Worm (Caenorhabditis elegans) whole organism, L4 larva: ENCODE data around the gene miz-1.
A peak's percentile ranks its signal among the peaks of the same experiment; 100 is the strongest.

Experiments
- F49E8.2 ChIP-seq: sonication (generic microtip); optimal IDR thresholded peaks from 2 replicates; lab custom pipeline; 2016; ENCODE audit warnings: missing compliant biosample characterization, mild to moderate bottlenecking, missing genetic modification characterization, borderline replicate concordance
- Y48G9A.11 ChIP-seq: fragments of 200-800 bp; sonication (Bioruptor generic); IDR thresholded peaks from 2 replicates; pipeline ENCODE4 v1.3.6; 2022; ENCODE audit warnings: missing genetic modification reagents, missing genetic modification characterization, missing compliant biosample characterization
- Y75B8A.6 ChIP-seq: fragments of 200-800 bp; sonication (Bioruptor generic); IDR thresholded peaks from 2 replicates; pipeline ENCODE4 v1.3.6; 2022; ENCODE audit warnings: missing genetic modification reagents, missing genetic modification characterization, missing compliant biosample characterization
- ZK546.5 ChIP-seq, 2 experiments: sonication (generic microtip); optimal IDR thresholded peaks; 2 replicates each; lab custom pipeline; 2017; ENCODE audit warnings: missing biosample characterization in 2 of 2, missing genetic modification characterization in 2 of 2
- aly-2 ChIP-seq: sonication (generic microtip); optimal IDR thresholded peaks from 2 replicates; lab custom pipeline; 2018; ENCODE audit warnings: missing biosample characterization, missing genetic modification characterization
- ama-1 ChIP-seq: fragments of 150-350 bp; optimal IDR thresholded peaks from 2 replicates; lab custom pipeline; 2014; ENCODE audit warnings: inconsistent platforms, mixed read lengths
- ceh-28 ChIP-seq: fragments of 150-350 bp; optimal IDR thresholded peaks from 2 replicates; lab custom pipeline; 2014; ENCODE audit warnings: missing biosample characterization, missing genetic modification reagents, missing genetic modification characterization
- ceh-44 ChIP-seq: fragments of 200-800 bp; sonication (Bioruptor generic); IDR thresholded peaks from 2 replicates; pipeline ENCODE4 v1.3.6; 2022; ENCODE audit warnings: missing genetic modification reagents, missing genetic modification characterization, missing compliant biosample characterization
- daf-16 ChIP-seq, 3 experiments: sonication (generic microtip); optimal IDR thresholded peaks; 2 replicates each; lab custom pipeline; 2016 to 2017; ENCODE audit warnings: missing genetic modification characterization in 3 of 3, missing genetic modification reagents in 3 of 3, mild to moderate bottlenecking in 2 of 3, missing compliant biosample characterization in 2 of 3, missing biosample characterization in 1 of 3, moderate library complexity in 1 of 3
- daf-19 ChIP-seq: fragments of 200-800 bp; sonication (Bioruptor generic); conservative IDR thresholded peaks from 2 replicates; pipeline ENCODE4 v1.3.6; 2022; ENCODE audit warnings: missing genetic modification characterization, missing compliant biosample characterization
- dmd-6 ChIP-seq: fragments of 200-800 bp; sonication (Bioruptor generic); IDR thresholded peaks from 2 replicates; pipeline ENCODE4 v1.3.6; 2022; ENCODE audit warnings: missing genetic modification reagents, missing genetic modification characterization, missing compliant biosample characterization
- dmd-8 ChIP-seq: fragments of 200-800 bp; sonication (Bioruptor generic); IDR thresholded peaks from 2 replicates; pipeline ENCODE4 v1.3.6; 2022; ENCODE audit warnings: missing genetic modification characterization, missing compliant biosample characterization
- dmd-9 ChIP-seq: fragments of 200-800 bp; sonication (Bioruptor generic); IDR thresholded peaks from 2 replicates; pipeline ENCODE4 v1.3.6; 2022; ENCODE audit warnings: missing genetic modification reagents, missing genetic modification characterization, missing compliant biosample characterization
- dve-1 ChIP-seq: sonication (generic microtip); optimal IDR thresholded peaks from 2 replicates; lab custom pipeline; 2017; ENCODE audit warnings: antibody characterized with exemption, mild to moderate bottlenecking, missing genetic modification characterization, missing compliant biosample characterization; ENCODE audit not compliant: insufficient read depth
- hif-1 ChIP-seq, 2 experiments: sonication (generic microtip); optimal IDR thresholded peaks; 2 replicates each; lab custom pipeline; 2016 to 2017; ENCODE audit warnings: missing compliant biosample characterization in 2 of 2, missing genetic modification characterization in 2 of 2, missing genetic modification reagents in 2 of 2, missing genotype in 2 of 2, mild to moderate bottlenecking in 1 of 2
- hlh-11 ChIP-seq: fragments of 200-800 bp; sonication (Bioruptor generic); optimal IDR thresholded peaks from 2 replicates; lab custom pipeline; 2018; ENCODE audit warnings: mild to moderate bottlenecking, missing genetic modification characterization, missing compliant biosample characterization
- hlh-30 ChIP-seq: sonication (generic microtip); optimal IDR thresholded peaks from 2 replicates; lab custom pipeline; 2017; ENCODE audit warnings: antibody characterized with exemption, mild to moderate bottlenecking, missing genetic modification characterization, missing compliant biosample characterization; ENCODE audit not compliant: insufficient read depth
- lim-7 ChIP-seq: fragments of 200-800 bp; sonication (Bioruptor generic); IDR thresholded peaks from 2 replicates; pipeline ENCODE4 v1.3.6; 2022; ENCODE audit warnings: missing genetic modification characterization, missing compliant biosample characterization
- lin-1 ChIP-seq: fragments of 200-800 bp; sonication (Bioruptor generic); IDR thresholded peaks from 2 replicates; pipeline ENCODE4 v1.3.6; 2022; ENCODE audit warnings: missing genetic modification reagents, missing genetic modification characterization, missing compliant biosample characterization
- lin-39 ChIP-seq: fragments of 150-350 bp; optimal IDR thresholded peaks from 2 replicates; lab custom pipeline; 2014; ENCODE audit warnings: missing biosample characterization, missing genetic modification reagents, missing genetic modification characterization
- mdl-1 ChIP-seq, 2 experiments: fragments of 150-350 bp in 1 of 2; sonication (generic microtip) in 1 of 2; optimal IDR thresholded peaks; 2 replicates each; lab custom pipeline; 2014 to 2017; ENCODE audit warnings: missing biosample characterization in 2 of 2, missing genetic modification characterization in 2 of 2
- mxl-2 ChIP-seq: fragments of 200-800 bp; sonication (Bioruptor generic); conservative IDR thresholded peaks from 2 replicates; pipeline ENCODE4 v1.3.6; 2022; ENCODE audit warnings: missing genetic modification reagents, missing genetic modification characterization, missing compliant biosample characterization
- mxl-3 ChIP-seq: fragments of 200-800 bp; sonication (Bioruptor generic); optimal IDR thresholded peaks from 2 replicates; lab custom pipeline; 2018; ENCODE audit warnings: mild to moderate bottlenecking, missing genetic modification characterization, missing compliant biosample characterization
- nhr-11 ChIP-seq: fragments of 150-350 bp; optimal IDR thresholded peaks from 2 replicates; lab custom pipeline; 2014; ENCODE audit warnings: missing biosample characterization, missing genetic modification characterization
- nhr-111 ChIP-seq: fragments of 200-800 bp; sonication (Bioruptor generic); optimal IDR thresholded peaks from 2 replicates; lab custom pipeline; 2018; ENCODE audit warnings: mild to moderate bottlenecking, missing genetic modification characterization, missing compliant biosample characterization
- nhr-25 ChIP-seq: sonication (generic microtip); optimal IDR thresholded peaks from 2 replicates; lab custom pipeline; 2017; ENCODE audit warnings: missing genetic modification characterization, mild to moderate bottlenecking, missing compliant biosample characterization, antibody characterized with exemption, moderate library complexity, borderline replicate concordance; ENCODE audit not compliant: insufficient read depth
- nhr-28 ChIP-seq: fragments of 150-350 bp; optimal IDR thresholded peaks from 2 replicates; lab custom pipeline; 2014; ENCODE audit warnings: missing biosample characterization, missing genetic modification characterization
- nhr-48 ChIP-seq: sonication (generic microtip); optimal IDR thresholded peaks from 2 replicates; lab custom pipeline; 2016; ENCODE audit warnings: mild to moderate bottlenecking, missing genetic modification characterization, missing compliant biosample characterization
- nhr-6 ChIP-seq: fragments of 150-350 bp; optimal IDR thresholded peaks from 2 replicates; lab custom pipeline; 2014; ENCODE audit warnings: missing biosample characterization, missing genetic modification characterization
- nhr-76 ChIP-seq: fragments of 150-350 bp; optimal IDR thresholded peaks from 2 replicates; lab custom pipeline; 2014; ENCODE audit warnings: missing biosample characterization, missing genetic modification characterization
- php-3 ChIP-seq: fragments of 200-800 bp; sonication (Bioruptor generic); IDR thresholded peaks from 2 replicates; pipeline ENCODE4 v1.3.6; 2022; ENCODE audit warnings: missing genetic modification reagents, missing genetic modification characterization, missing compliant biosample characterization
- pqm-1 ChIP-seq: sonication (generic microtip); optimal IDR thresholded peaks from 2 replicates; lab custom pipeline; 2017; ENCODE audit warnings: missing biosample characterization, missing genetic modification characterization
- snpc-1.2 ChIP-seq: fragments of 200-800 bp; sonication (Bioruptor generic); IDR thresholded peaks from 2 replicates; pipeline ENCODE4 v1.3.6; 2022; ENCODE audit warnings: missing genetic modification reagents, missing genetic modification characterization, missing compliant biosample characterization
- spr-3 ChIP-seq: fragments of 200-800 bp; sonication (Bioruptor generic); optimal IDR thresholded peaks from 2 replicates; lab custom pipeline; 2018; ENCODE audit warnings: mild to moderate bottlenecking, missing genetic modification characterization, missing compliant biosample characterization
- unc-62 ChIP-seq, 3 experiments: fragments of 150-350 bp in 1 of 3; sonication (generic microtip); optimal IDR thresholded peaks in 2 of 3; peaks in 1 of 3; 1 replicate in 1 of 3; 2 replicates in 2 of 3; lab custom pipeline; 2014 to 2017; ENCODE audit warnings: missing biosample characterization in 3 of 3, missing genetic modification characterization in 3 of 3, missing genetic modification reagents in 3 of 3, missing genotype in 1 of 3
- zag-1 ChIP-seq: fragments of 150-350 bp; optimal IDR thresholded peaks from 2 replicates; lab custom pipeline; 2014; ENCODE audit warnings: missing biosample characterization, missing genetic modification characterization
- zip-2 ChIP-seq: fragments of 150-350 bp; optimal IDR thresholded peaks from 2 replicates; lab custom pipeline; 2014; ENCODE audit warnings: missing biosample characterization, missing genetic modification characterization

miz-1 gene

ce11 chrIV:10784085-10784484, 28.1 kb upstream of the miz-1 start:
- TF ChIP-seq mxl-3 (GFP tag; lab: Kevin White, UChicago) (peak; percentile 56), hif-1 (tag; optimal IDR thresholded peaks at IDR 0.05; lab: Kevin White, UChicago) (no peak), hlh-11 (tag; lab: Kevin White, UChicago) (peak; percentile 51), mdl-1 (tag; optimal IDR thresholded peaks at IDR 0.05; lab: Kevin White, UChicago) (peak in 1 of 2 experiments; percentile 64), Y75B8A.6 (GFP tag; lab: Robert Waterston, UW) (no peak), unc-62 (GFP tag; optimal IDR thresholded peaks at IDR 0.05 in 1 of 2; lab: Kevin White, UChicago) (peak in 1 of 2 experiments; percentile 54), unc-62 (tag; optimal IDR thresholded peaks at IDR 0.05; lab: Kevin White, UChicago) (no peak), nhr-48 (tag; lab: Kevin White, UChicago) (peak; percentile 72), nhr-25 (tag; lab: Kevin White, UChicago) (peak; percentile 20), nhr-28 (tag; lab: Kevin White, UChicago) (peak; percentile 62)

ce11 chrIV:10786731-10787130, 25.5 kb upstream of the miz-1 start, which contains the start of gene srd-7:
TSS of gene srd-7 (minus strand) at chrIV:10786831.
- no peak for TF ChIP-seq daf-19 (GFP tag; lab: Robert Waterston, UW)
- TF ChIP-seq zag-1 (tag; lab: Kevin White, UChicago) = no peak
- TF ChIP-seq nhr-11 = no peak
- no peak for TF ChIP-seq snpc-1.2 (GFP tag; lab: Robert Waterston, UW)
- no peak for TF ChIP-seq lin-1 (GFP tag; lab: Robert Waterston, UW)
- no peak for TF ChIP-seq mdl-1 (tag; optimal IDR thresholded peaks at IDR 0.05; lab: Kevin White, UChicago)
- TF ChIP-seq ceh-44 (GFP tag; lab: Robert Waterston, UW) = no peak
- no peak for TF ChIP-seq unc-62 (GFP tag; optimal IDR thresholded peaks at IDR 0.05 in 1 of 2; lab: Kevin White, UChicago)
- TF ChIP-seq unc-62 (tag; optimal IDR thresholded peaks at IDR 0.05; lab: Kevin White, UChicago) = no peak
- no peak for TF ChIP-seq ceh-28 (tag; lab: Kevin White, UChicago)
- no peak for TF ChIP-seq mxl-2

DNA sequence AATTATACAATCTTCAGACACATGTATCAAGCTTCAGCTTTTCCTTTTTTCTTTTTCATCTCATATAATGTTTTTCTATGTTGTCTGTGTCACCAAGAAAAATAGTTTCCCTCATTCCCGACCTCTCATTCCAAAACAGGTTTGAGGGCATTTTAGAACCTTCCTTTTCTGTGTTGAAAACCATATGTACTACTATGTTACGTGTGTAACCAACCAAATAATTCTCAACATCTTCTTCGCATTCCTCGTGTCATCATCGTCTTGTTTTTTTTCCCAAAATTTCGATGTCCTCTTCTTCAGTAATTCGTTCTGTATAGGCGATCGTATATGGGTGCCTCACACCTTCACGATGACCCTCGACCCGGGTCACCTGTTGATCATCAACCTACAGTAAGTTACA, 21.8 kb upstream of the miz-1 start, which contains the start of gene pept-2:
Gene pept-2 (plus strand): TSS at position 301 of the 400 bp plus-strand sequence.
- TF ChIP-seq spr-3 (GFP tag; lab: Kevin White, UChicago) (no peak), dmd-9 (no peak), nhr-28 (tag; lab: Kevin White, UChicago) (no peak), lim-7 (GFP tag; lab: Robert Waterston, UW) (no peak), nhr-6 (tag; lab: Kevin White, UChicago) (no peak), hif-1 (tag; optimal IDR thresholded peaks at IDR 0.05; lab: Kevin White, UChicago) (no peak), ama-1 (lab: Kevin White, UChicago) (no peak), nhr-48 (tag; lab: Kevin White, UChicago) (no peak), nhr-76 (tag; lab: Kevin White, UChicago) (no peak), zip-2 (tag; lab: Kevin White, UChicago) (no peak)

ce11 chrIV:10795678-10796077, 16.5 kb upstream of the miz-1 start:
- no peak for TF ChIP-seq daf-16 (GFP tag; optimal IDR thresholded peaks at IDR 0.05; lab: Kevin White, UChicago)
- TF ChIP-seq daf-16 (tag; optimal IDR thresholded peaks at IDR 0.05; lab: Kevin White, UChicago) = peak; percentile 96
- peak; percentile 32 for TF ChIP-seq pqm-1 (tag; lab: Kevin White, UChicago)
- peak; percentile 51; the same call in 1 of the 2 replicates for TF ChIP-seq php-3 (GFP tag; lab: Robert Waterston, UW)
- TF ChIP-seq F49E8.2 = no peak
- TF ChIP-seq nhr-111 = no peak
- TF ChIP-seq dve-1 (tag; lab: Kevin White, UChicago) = peak; percentile 82
- TF ChIP-seq lin-39 (tag; lab: Kevin White, UChicago) = no peak
- peak; percentile 76 for TF ChIP-seq hlh-11 (tag; lab: Kevin White, UChicago)
- TF ChIP-seq ceh-44 (GFP tag; lab: Robert Waterston, UW) = no peak
- peak; percentile 46; the same call in 1 of the 2 replicates for TF ChIP-seq dmd-6
- peak; percentile 37 for TF ChIP-seq nhr-28 (tag; lab: Kevin White, UChicago)
- no peak for TF ChIP-seq dmd-8
- TF ChIP-seq Y48G9A.11 (GFP tag; lab: Robert Waterston, UW) = no peak
- no peak for TF ChIP-seq aly-2 (tag; lab: Kevin White, UChicago)
- peak; percentile 58 for TF ChIP-seq hlh-30 (tag; lab: Kevin White, UChicago)
- no peak for TF ChIP-seq mxl-3 (GFP tag; lab: Kevin White, UChicago)
- no peak for TF ChIP-seq ZK546.5 (tag; optimal IDR thresholded peaks at IDR 0.05; lab: Kevin White, UChicago)
- no peak for TF ChIP-seq nhr-6 (tag; lab: Kevin White, UChicago)
